Worm (Caenorhabditis elegans) whole organism, L3 larva: ENCODE data around the gene T28A11.20.

Experiments used
- ama-1 ChIP-seq: fragments of 150-350 bp; optimal IDR thresholded peaks from 2 replicates; lab custom pipeline; 2018
- ceh-9 ChIP-seq: sonication (generic microtip); optimal IDR thresholded peaks from 2 replicates; lab custom pipeline; 2018; ENCODE audit warnings: missing biosample characterization, missing genetic modification characterization
- mdl-1 ChIP-seq: fragments of 150-350 bp; optimal IDR thresholded peaks from 2 replicates; lab custom pipeline; 2014; ENCODE audit warnings: missing biosample characterization, missing genetic modification characterization
- nhr-11 ChIP-seq: fragments of 150-350 bp; optimal IDR thresholded peaks from 2 replicates; lab custom pipeline; 2014; ENCODE audit warnings: missing biosample characterization, missing genetic modification characterization
- nhr-237 ChIP-seq: fragments of 150-350 bp; optimal IDR thresholded peaks from 2 replicates; lab custom pipeline; 2014; ENCODE audit warnings: missing biosample characterization, missing genetic modification characterization
- nhr-25 ChIP-seq: sonication (generic microtip); optimal IDR thresholded peaks from 2 replicates; lab custom pipeline; 2017; ENCODE audit warnings: missing biosample characterization, missing genetic modification characterization
- nhr-76 ChIP-seq: fragments of 150-350 bp; sonication (generic microtip); optimal IDR thresholded peaks from 5 replicates; lab custom pipeline; 2014; ENCODE audit warnings: missing biosample characterization, missing genetic modification characterization
- ztf-11 ChIP-seq: fragments of 150-350 bp; optimal IDR thresholded peaks from 2 replicates; lab custom pipeline; 2014; ENCODE audit warnings: missing biosample characterization, missing genetic modification characterization

- TF ChIP-seq ztf-11 (tag; lab: Kevin White, UChicago) (no peak), ama-1 (lab: Kevin White, UChicago) (no peak), nhr-76 (tag; lab: Kevin White, UChicago) (no peak), mdl-1 (tag; lab: Kevin White, UChicago) (no peak), ceh-9 (tag; lab: Kevin White, UChicago) (no peak), nhr-25 (tag; lab: Kevin White, UChicago) (no peak), nhr-11 (tag; lab: Kevin White, UChicago) (no peak), nhr-237 (no peak)
These were observed 28.4 kb downstream of the T28A11.20 start, which contains the start of gene srj-7 for ce11 chrV:3244703-3245102.
